Worm (Caenorhabditis elegans) whole organism, L4 larva: ENCODE measurements around the gene such-1.

Experiments used
- F49E8.2 ChIP-seq: sonication (generic microtip); optimal IDR thresholded peaks from 2 replicates; lab custom pipeline; 2016; ENCODE audit warnings: missing compliant biosample characterization, mild to moderate bottlenecking, missing genetic modification characterization, borderline replicate concordance
- R02D3.7 ChIP-seq: fragments of 150-350 bp; sonication (generic microtip); optimal IDR thresholded peaks from 3 replicates; lab custom pipeline; 2014; ENCODE audit warnings: missing biosample characterization, missing genetic modification characterization
- ces-1 ChIP-seq: fragments of 150-350 bp; sonication (generic microtip); optimal IDR thresholded peaks from 4 replicates; lab custom pipeline; 2014; ENCODE audit warnings: missing biosample characterization, missing genetic modification reagents, missing genetic modification characterization
- jun-1 ChIP-seq: fragments of 150-350 bp; optimal IDR thresholded peaks from 2 replicates; lab custom pipeline; 2014; ENCODE audit warnings: missing biosample characterization, missing genetic modification reagents, missing genetic modification characterization
- lin-39 ChIP-seq: fragments of 150-350 bp; optimal IDR thresholded peaks from 2 replicates; lab custom pipeline; 2014; ENCODE audit warnings: missing biosample characterization, missing genetic modification reagents, missing genetic modification characterization
- mdl-1 ChIP-seq, 2 experiments: fragments of 150-350 bp in 1 of 2; sonication (generic microtip) in 1 of 2; optimal IDR thresholded peaks; 2 replicates each; lab custom pipeline; 2014 to 2017; ENCODE audit warnings: missing biosample characterization in 2 of 2, missing genetic modification characterization in 2 of 2
- nhr-11 ChIP-seq: fragments of 150-350 bp; optimal IDR thresholded peaks from 2 replicates; lab custom pipeline; 2014; ENCODE audit warnings: missing biosample characterization, missing genetic modification characterization
- nhr-25 ChIP-seq: sonication (generic microtip); optimal IDR thresholded peaks from 2 replicates; lab custom pipeline; 2017; ENCODE audit warnings: missing genetic modification characterization, mild to moderate bottlenecking, missing compliant biosample characterization, antibody characterized with exemption, moderate library complexity, borderline replicate concordance; ENCODE audit not compliant: insufficient read depth
- pqm-1 ChIP-seq: sonication (generic microtip); optimal IDR thresholded peaks from 2 replicates; lab custom pipeline; 2017; ENCODE audit warnings: missing biosample characterization, missing genetic modification characterization
- snpc-4 ChIP-seq: fragments of 150-350 bp; optimal IDR thresholded peaks from 2 replicates; lab custom pipeline; 2014; ENCODE audit warnings: missing biosample characterization, missing genetic modification characterization

- TF ChIP-seq F49E8.2 (tag; lab: Kevin White, UChicago) (no peak), snpc-4 (no peak), nhr-25 (no peak), lin-39 (tag; lab: Kevin White, UChicago) (no peak), mdl-1 (tag; optimal IDR thresholded peaks at IDR 0.05; lab: Kevin White, UChicago) (no peak), ces-1 (no peak), pqm-1 (tag; lab: Kevin White, UChicago) (no peak), nhr-11 (tag; lab: Kevin White, UChicago) (no peak), R02D3.7 (tag; lab: Kevin White, UChicago) (no peak), jun-1 (tag; lab: Kevin White, UChicago) (no peak)
Measured at ce11 chrIII:11534624-11535079, 11.1 kb upstream of the such-1 start, which contains the start of gene nrps-1.
